Fruit fly (Drosophila melanogaster) whole organism, embryonic: ENCODE results near the gene mrva.

Experiments used
- Adf1 ChIP-seq: fragments of 200-800 bp; sonication (Bioruptor generic); IDR thresholded peaks from 2 replicates; pipeline ENCODE4 v1.3.6; 2022; ENCODE audit warnings: missing biosample characterization, missing genetic modification characterization
- Asciz ChIP-seq: fragments of 200-800 bp; sonication (Bioruptor generic); optimal IDR thresholded peaks from 2 replicates; lab custom pipeline; 2017; ENCODE audit warnings: missing biosample characterization, mild to moderate bottlenecking, missing genetic modification characterization, missing genetic modification reagents
- B-H2 ChIP-seq: fragments of 200-800 bp; sonication (Bioruptor generic); optimal IDR thresholded peaks from 2 replicates; lab custom pipeline; 2018; ENCODE audit warnings: missing biosample characterization, mild to moderate bottlenecking, missing genetic modification characterization
- Bgb ChIP-seq: fragments of 200-800 bp; sonication (Bioruptor generic); IDR thresholded peaks from 2 replicates; pipeline ENCODE4 v1.3.6; 2022; ENCODE audit warnings: missing biosample characterization, missing genetic modification characterization; ENCODE audit not compliant: partially characterized antibody
- C15 ChIP-seq: fragments of 200-800 bp; sonication (Bioruptor generic); IDR thresholded peaks from 3 replicates; pipeline ENCODE4 v1.3.6; 2022; ENCODE audit warnings: missing biosample characterization, missing genetic modification characterization
- CG10431 ChIP-seq: fragments of 200-800 bp; sonication (Bioruptor generic); optimal IDR thresholded peaks from 3 replicates; lab custom pipeline; 2018; ENCODE audit warnings: missing biosample characterization, mild to moderate bottlenecking, missing genetic modification characterization
- CG11560 ChIP-seq: fragments of 200-800 bp; sonication (Bioruptor generic); IDR thresholded peaks from 3 replicates; pipeline ENCODE4 v1.3.6; 2022; ENCODE audit warnings: missing biosample characterization, missing genetic modification characterization
- CG12236 ChIP-seq: fragments of 200-800 bp; sonication (Bioruptor generic); optimal IDR thresholded peaks from 2 replicates; lab custom pipeline; 2016; ENCODE audit warnings: missing biosample characterization, missing genetic modification characterization
- CG12391 ChIP-seq: fragments of 200-800 bp; sonication (Bioruptor generic); optimal IDR thresholded peaks from 3 replicates; lab custom pipeline; 2018; ENCODE audit warnings: missing biosample characterization, mild to moderate bottlenecking, missing genetic modification characterization, moderate library complexity
- CG12659 ChIP-seq: fragments of 200-800 bp; sonication (Bioruptor generic); optimal IDR thresholded peaks from 3 replicates; lab custom pipeline; 2017; ENCODE audit warnings: mild to moderate bottlenecking, missing biosample characterization, missing genetic modification reagents, missing genetic modification characterization
- CG13287 ChIP-seq: fragments of 200-800 bp; sonication (Bioruptor generic); IDR thresholded peaks from 2 replicates; pipeline ENCODE4 v1.3.6; 2022; ENCODE audit warnings: missing biosample characterization, missing genetic modification characterization; ENCODE audit not compliant: partially characterized antibody
- CG14441 ChIP-seq: fragments of 200-800 bp; sonication (Bioruptor generic); IDR thresholded peaks from 2 replicates; pipeline ENCODE4 v1.3.6; 2022; ENCODE audit warnings: missing biosample characterization, missing genetic modification characterization
- CG15514 ChIP-seq: fragments of 200-800 bp; sonication (Bioruptor generic); optimal IDR thresholded peaks from 3 replicates; lab custom pipeline; 2017; ENCODE audit warnings: missing biosample characterization, missing genetic modification characterization, mild to moderate bottlenecking, moderate library complexity, missing genetic modification reagents
- CG18619 ChIP-seq: fragments of 200-800 bp; sonication (Bioruptor generic); optimal IDR thresholded peaks from 3 replicates; lab custom pipeline; 2017; ENCODE audit warnings: missing biosample characterization, mild to moderate bottlenecking, missing genetic modification characterization
- CG2116 ChIP-seq: fragments of 200-800 bp; sonication (Bioruptor generic); optimal IDR thresholded peaks from 3 replicates; lab custom pipeline; 2018; ENCODE audit warnings: missing biosample characterization, mild to moderate bottlenecking, missing genetic modification characterization
- CG2120 ChIP-seq: fragments of 200-800 bp; sonication (Bioruptor generic); optimal IDR thresholded peaks from 3 replicates; lab custom pipeline; 2016; ENCODE audit warnings: missing biosample characterization, missing genetic modification characterization
- CG4707 ChIP-seq: fragments of 200-800 bp; sonication (Bioruptor generic); optimal IDR thresholded peaks from 2 replicates; lab custom pipeline; 2018; ENCODE audit warnings: missing biosample characterization, mild to moderate bottlenecking, missing genetic modification characterization, moderate library complexity
- CG4820 ChIP-seq: fragments of 200-800 bp; sonication (Bioruptor generic); optimal IDR thresholded peaks from 3 replicates; lab custom pipeline; 2016; ENCODE audit warnings: missing biosample characterization, missing genetic modification characterization
- CG5953 ChIP-seq: fragments of 200-800 bp; sonication (Bioruptor generic); IDR thresholded peaks from 2 replicates; pipeline ENCODE4 v1.3.6; 2022; ENCODE audit warnings: missing biosample characterization, missing genetic modification characterization
- CG7839 ChIP-seq: fragments of 200-800 bp; sonication (Bioruptor generic); optimal IDR thresholded peaks from 3 replicates; lab custom pipeline; 2018; ENCODE audit warnings: missing biosample characterization, mild to moderate bottlenecking, missing genetic modification characterization, moderate library complexity
- Camta ChIP-seq: fragments of 200-800 bp; sonication (Bioruptor generic); optimal IDR thresholded peaks from 2 replicates; lab custom pipeline; 2016; ENCODE audit warnings: missing biosample characterization, missing genetic modification characterization
- ERR ChIP-seq: fragments of 200-800 bp; sonication (Bioruptor generic); optimal IDR thresholded peaks from 2 replicates; lab custom pipeline; 2016; ENCODE audit warnings: missing biosample characterization, missing genetic modification characterization
- HLHmδ ChIP-seq: fragments of 200-800 bp; sonication (Bioruptor generic); optimal IDR thresholded peaks from 2 replicates; lab custom pipeline; 2018; ENCODE audit warnings: missing biosample characterization, mild to moderate bottlenecking, missing genetic modification characterization, moderate library complexity
- Lim3 ChIP-seq: fragments of 200-800 bp; sonication (Bioruptor generic); IDR thresholded peaks from 2 replicates; pipeline ENCODE4 v1.3.6; 2022; ENCODE audit warnings: missing biosample characterization, missing genetic modification characterization
- Mes4 ChIP-seq: fragments of 200-800 bp; sonication (Bioruptor generic); optimal IDR thresholded peaks from 2 replicates; lab custom pipeline; 2016; ENCODE audit warnings: missing biosample characterization, missing genetic modification characterization
- Neu2 ChIP-seq: fragments of 200-800 bp; sonication (Bioruptor generic); optimal IDR thresholded peaks from 3 replicates; lab custom pipeline; 2016; ENCODE audit warnings: missing biosample characterization, missing genetic modification characterization, borderline replicate concordance
- Sox100B ChIP-seq: fragments of 200-800 bp; sonication (Bioruptor generic); optimal IDR thresholded peaks from 3 replicates; lab custom pipeline; 2018; ENCODE audit warnings: missing biosample characterization, mild to moderate bottlenecking, missing genetic modification characterization
- bigmax ChIP-seq: fragments of 200-800 bp; sonication (Bioruptor generic); optimal IDR thresholded peaks from 2 replicates; lab custom pipeline; 2018; ENCODE audit warnings: missing biosample characterization, mild to moderate bottlenecking, missing genetic modification characterization
- dysf ChIP-seq: fragments of 200-800 bp; sonication (Bioruptor generic); IDR thresholded peaks from 3 replicates; pipeline ENCODE4 v1.3.6; 2022; ENCODE audit warnings: missing biosample characterization, missing genetic modification characterization
- fd102C ChIP-seq: fragments of 200-800 bp; sonication (Bioruptor generic); optimal IDR thresholded peaks from 2 replicates; lab custom pipeline; 2018; ENCODE audit warnings: missing biosample characterization, mild to moderate bottlenecking, missing genetic modification characterization, moderate library complexity
- fd64A ChIP-seq: fragments of 200-800 bp; sonication (Bioruptor generic); optimal IDR thresholded peaks from 3 replicates; lab custom pipeline; 2018; ENCODE audit warnings: missing biosample characterization, mild to moderate bottlenecking, missing genetic modification characterization
- gcm ChIP-seq: fragments of 200-800 bp; sonication (Bioruptor generic); optimal IDR thresholded peaks from 2 replicates; lab custom pipeline; 2019; ENCODE audit warnings: missing biosample characterization, mild to moderate bottlenecking, missing genetic modification characterization, moderate library complexity
- gsb-n ChIP-seq: fragments of 200-800 bp; sonication (Bioruptor generic); optimal IDR thresholded peaks from 3 replicates; lab custom pipeline; 2018; ENCODE audit warnings: missing biosample characterization, mild to moderate bottlenecking, missing genetic modification characterization
- hb ChIP-seq: fragments of 200-800 bp; sonication (Bioruptor generic); IDR thresholded peaks from 3 replicates; pipeline ENCODE4 v1.3.6; 2022; ENCODE audit warnings: missing biosample characterization, missing genetic modification characterization; ENCODE audit not compliant: partially characterized antibody
- jing ChIP-seq: fragments of 200-800 bp; sonication (Bioruptor generic); optimal IDR thresholded peaks from 2 replicates; lab custom pipeline; 2018; ENCODE audit warnings: missing biosample characterization, mild to moderate bottlenecking, missing genetic modification characterization
- kni ChIP-seq: fragments of 200-800 bp; sonication (Bioruptor generic); optimal IDR thresholded peaks from 3 replicates; lab custom pipeline; 2017; ENCODE audit warnings: mild to moderate bottlenecking, missing biosample characterization, missing genetic modification reagents, missing genetic modification characterization
- nom ChIP-seq: fragments of 200-800 bp; sonication (Bioruptor generic); optimal IDR thresholded peaks from 2 replicates; lab custom pipeline; 2017; ENCODE audit warnings: missing biosample characterization, missing genetic modification characterization, mild to moderate bottlenecking, moderate library complexity, missing genetic modification reagents
- odd ChIP-seq: fragments of 200-800 bp; sonication (Bioruptor generic); optimal IDR thresholded peaks from 2 replicates; lab custom pipeline; 2017; ENCODE audit warnings: missing biosample characterization, mild to moderate bottlenecking, missing genetic modification characterization
- run ChIP-seq: fragments of 200-800 bp; sonication (Bioruptor generic); optimal IDR thresholded peaks from 3 replicates; lab custom pipeline; 2018; ENCODE audit warnings: missing biosample characterization, mild to moderate bottlenecking, missing genetic modification characterization
- sens-2 ChIP-seq: fragments of 200-800 bp; sonication (Bioruptor generic); IDR thresholded peaks from 2 replicates; pipeline ENCODE4 v1.3.6; 2022; ENCODE audit warnings: missing biosample characterization, missing genetic modification characterization
- shn ChIP-seq: fragments of 200-800 bp; sonication (Bioruptor generic); optimal IDR thresholded peaks from 3 replicates; lab custom pipeline; 2016; ENCODE audit warnings: missing biosample characterization, missing genetic modification characterization
- sisA ChIP-seq: fragments of 200-800 bp; sonication (Bioruptor generic); IDR thresholded peaks from 2 replicates; pipeline ENCODE4 v1.3.6; 2022; ENCODE audit warnings: missing biosample characterization, missing genetic modification characterization
- stwl ChIP-seq: fragments of 200-800 bp; sonication (Bioruptor generic); optimal IDR thresholded peaks from 3 replicates; lab custom pipeline; 2018; ENCODE audit warnings: missing biosample characterization, mild to moderate bottlenecking, missing genetic modification characterization, moderate library complexity
- tin ChIP-seq: fragments of 200-800 bp; sonication (Bioruptor generic); optimal IDR thresholded peaks from 3 replicates; lab custom pipeline; 2016; ENCODE audit warnings: missing biosample characterization, missing genetic modification characterization
- ttk ChIP-seq: fragments of 200-800 bp; sonication (Bioruptor generic); IDR thresholded peaks from 2 replicates; pipeline ENCODE4 v2.1.2; 2022; ENCODE audit warnings: missing biosample characterization, missing genetic modification characterization
- tup ChIP-seq: fragments of 200-800 bp; sonication (Bioruptor generic); optimal IDR thresholded peaks from 2 replicates; lab custom pipeline; 2016; ENCODE audit warnings: missing biosample characterization, mild to moderate bottlenecking, missing genetic modification characterization, moderate library complexity
- vvl ChIP-seq: fragments of 200-800 bp; sonication (Bioruptor generic); IDR thresholded peaks from 2 replicates; pipeline ENCODE4 v1.3.6; 2022; ENCODE audit warnings: missing biosample characterization, missing genetic modification characterization
- zf30C ChIP-seq: fragments of 200-800 bp; sonication (Bioruptor generic); optimal IDR thresholded peaks from 3 replicates; lab custom pipeline; 2018; ENCODE audit warnings: missing biosample characterization, mild to moderate bottlenecking, missing genetic modification characterization

mrva gene

DNA sequence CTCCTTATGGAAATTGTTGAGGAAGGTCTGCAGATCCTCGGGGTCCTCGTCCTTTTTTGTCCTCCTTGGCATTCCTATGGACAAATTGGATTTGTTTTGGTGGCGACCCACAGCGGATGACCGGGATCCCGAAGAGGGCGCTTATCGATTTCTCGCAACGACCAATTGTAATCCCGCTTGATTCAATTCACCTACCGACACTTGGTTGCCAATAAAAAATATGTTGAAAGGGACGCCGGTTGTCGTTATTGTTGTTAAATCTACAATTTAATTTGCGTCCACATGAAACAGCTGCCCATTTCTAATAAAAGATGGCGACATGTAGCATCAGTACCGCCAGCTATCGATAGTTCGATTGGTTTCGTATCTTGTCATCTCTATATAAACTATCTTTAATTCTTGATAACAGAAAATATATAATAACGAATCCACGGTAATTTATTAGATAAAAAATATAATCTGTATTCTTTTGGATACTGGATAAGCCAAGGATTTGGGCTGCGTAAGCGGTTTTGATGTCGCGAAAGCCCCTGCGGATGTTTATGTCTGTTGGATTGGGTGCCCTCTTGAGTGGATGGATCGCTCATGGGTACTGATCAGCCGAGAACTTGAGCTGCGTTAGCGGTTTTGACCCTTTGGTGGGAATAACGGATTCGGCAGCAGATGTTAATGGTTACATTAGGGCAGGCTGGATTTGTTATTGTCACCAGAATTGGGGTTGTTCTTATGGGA lies 27.9 kb upstream of the mrva start, which contains the start of gene CTCF (continued):
- peak; percentile 73 for TF ChIP-seq Bgb (GFP tag; lab: Robert Waterston, UW)
- no peak for TF ChIP-seq Lim3 (GFP tag; lab: Robert Waterston, UW)
- TF ChIP-seq fd64A (GFP tag; lab: Kevin White, UChicago): no peak
- no peak for TF ChIP-seq B-H2 (GFP tag; lab: Kevin White, UChicago)
- no peak for TF ChIP-seq Neu2 (GFP tag; lab: Kevin White, UChicago)
- peak; percentile 24; the same call in 1 of the 2 replicates for TF ChIP-seq vvl (GFP tag; lab: Robert Waterston, UW)
- peak; percentile 53 for TF ChIP-seq Asciz (GFP tag; lab: Kevin White, UChicago)
- TF ChIP-seq CG2120: peak; percentile 52
- TF ChIP-seq CG12236 (GFP tag; lab: Kevin White, UChicago): no peak
- peak; percentile 94 for TF ChIP-seq CG13287 (GFP tag; lab: Robert Waterston, UW)
- TF ChIP-seq odd: no peak
- TF ChIP-seq run (tag; lab: Kevin White, UChicago): no peak
- no peak for TF ChIP-seq ERR (GFP tag; lab: Kevin White, UChicago)
- TF ChIP-seq CG15514 (GFP tag; lab: Kevin White, UChicago): peak; percentile 95
- no peak for TF ChIP-seq tup (GFP tag; lab: Kevin White, UChicago)
- TF ChIP-seq CG10431 (GFP tag; lab: Kevin White, UChicago): peak; percentile 51
- peak; percentile 35 for TF ChIP-seq gcm (GFP tag; lab: Kevin White, UChicago)
- no peak for TF ChIP-seq Sox100B (GFP tag; lab: Kevin White, UChicago)
- TF ChIP-seq CG2116: peak; percentile 73
- TF ChIP-seq stwl (tag; lab: Kevin White, UChicago): peak; percentile 67
- peak; percentile 19 for TF ChIP-seq Camta (GFP tag; lab: Kevin White, UChicago)
- TF ChIP-seq sens-2 (GFP tag; lab: Robert Waterston, UW): no peak
- TF ChIP-seq HLHmδ: no peak
- peak; percentile 38 for TF ChIP-seq CG4820 (GFP tag; lab: Kevin White, UChicago)
- TF ChIP-seq dysf (GFP tag; lab: Robert Waterston, UW): peak; percentile 67; the same call in 2 of the 3 replicates
- peak; percentile 31 for TF ChIP-seq kni
- TF ChIP-seq CG14441 (GFP tag; lab: Robert Waterston, UW): peak; percentile 53
- TF ChIP-seq ttk: no peak
- no peak for TF ChIP-seq CG5953 (GFP tag; lab: Robert Waterston, UW)
- peak; percentile 33 for TF ChIP-seq Mes4 (GFP tag; lab: Kevin White, UChicago)
- no peak for TF ChIP-seq zf30C (GFP tag; lab: Kevin White, UChicago)
- peak; percentile 65; the same call in 2 of the 3 replicates for TF ChIP-seq hb (GFP tag; lab: Robert Waterston, UW)
- TF ChIP-seq CG12391 (tag; lab: Kevin White, UChicago): peak; percentile 43
- TF ChIP-seq CG12659 (GFP tag; lab: Kevin White, UChicago): peak; percentile 77
- no peak for TF ChIP-seq fd102C (GFP tag; lab: Kevin White, UChicago)
- no peak for TF ChIP-seq C15 (GFP tag; lab: Robert Waterston, UW)
- TF ChIP-seq tin: peak; percentile 15
- TF ChIP-seq Adf1 (GFP tag; lab: Robert Waterston, UW): no peak
- peak; percentile 87 for TF ChIP-seq gsb-n
- peak; percentile 7 for TF ChIP-seq CG18619
- TF ChIP-seq jing (GFP tag; lab: Kevin White, UChicago): no peak
- TF ChIP-seq nom (GFP tag; lab: Kevin White, UChicago): no peak
- TF ChIP-seq shn: no peak
- no peak for TF ChIP-seq CG4707
- TF ChIP-seq bigmax: no peak
- no peak for TF ChIP-seq CG11560 (tag; lab: Robert Waterston, UW)
- TF ChIP-seq CG7839: peak; percentile 53
- peak; percentile 19; the same call in 1 of the 2 replicates for TF ChIP-seq sisA (GFP tag; lab: Robert Waterston, UW)
